Fruit fly (Drosophila melanogaster): Measurements from ENCODE around the gene Nph.

dm6 chr3R:30032281-30032680 lies 27.6 kb upstream of the Nph start:
- no peak for TF ChIP-seq h (optimal IDR thresholded peaks at IDR 0.05)
- TF ChIP-seq ttk (optimal IDR thresholded peaks at IDR 0.05), result no peak
- TF ChIP-seq psq (optimal IDR thresholded peaks at IDR 0.05), result no peak
- no peak for TF ChIP-seq insv (optimal IDR thresholded peaks at IDR 0.05)
